Worm (Caenorhabditis elegans) whole organism, L3 larva: Measurements from ENCODE around the gene srg-69.
A peak's percentile ranks its signal among the peaks of the same experiment; 100 is the strongest.
"Not testable (repeated sequence)": the region's sequence is repeated elsewhere in the genome, so short reads cannot be mapped to it uniquely, and the experiment has no call there.

ENCODE experiments used
- R02D3.7 ChIP-seq: fragments of 150-350 bp; optimal IDR thresholded peaks from 2 replicates; lab custom pipeline; 2014; ENCODE audit warnings: missing biosample characterization, missing genetic modification characterization
- ZK546.5 ChIP-seq: sonication (generic microtip); optimal IDR thresholded peaks from 2 replicates; lab custom pipeline; 2017; ENCODE audit warnings: missing biosample characterization, missing genetic modification characterization
- aly-2 ChIP-seq: fragments of 150-350 bp; optimal IDR thresholded peaks from 2 replicates; lab custom pipeline; 2014; ENCODE audit warnings: missing biosample characterization, missing genetic modification characterization
- ceh-16 ChIP-seq: sonication (generic microtip); optimal IDR thresholded peaks from 2 replicates; lab custom pipeline; 2017; ENCODE audit warnings: missing biosample characterization, missing genetic modification characterization
- ceh-28 ChIP-seq: fragments of 150-350 bp; optimal IDR thresholded peaks from 2 replicates; lab custom pipeline; 2014; ENCODE audit warnings: missing biosample characterization, missing genetic modification reagents, missing genetic modification characterization
- ceh-82 ChIP-seq: fragments of 150-350 bp; optimal IDR thresholded peaks from 2 replicates; lab custom pipeline; 2014; ENCODE audit warnings: missing biosample characterization, missing genetic modification characterization
- ceh-9 ChIP-seq: sonication (generic microtip); optimal IDR thresholded peaks from 2 replicates; lab custom pipeline; 2018; ENCODE audit warnings: missing biosample characterization, missing genetic modification characterization
- daf-12 ChIP-seq: fragments of 150-350 bp; optimal IDR thresholded peaks from 2 replicates; lab custom pipeline; 2014; ENCODE audit warnings: missing biosample characterization, missing genetic modification reagents, missing genetic modification characterization
- egl-27 ChIP-seq: sonication (generic microtip); optimal IDR thresholded peaks from 4 replicates; lab custom pipeline; 2017; ENCODE audit warnings: missing biosample characterization, missing genetic modification reagents, missing genetic modification characterization
- egl-5 ChIP-seq: fragments of 150-350 bp; optimal IDR thresholded peaks from 2 replicates; lab custom pipeline; 2017; ENCODE audit warnings: missing biosample characterization, missing genetic modification reagents, missing genetic modification characterization, inconsistent platforms
- elt-2 ChIP-seq: sonication (generic microtip); optimal IDR thresholded peaks from 2 replicates; lab custom pipeline; 2016; ENCODE audit warnings: missing genetic modification reagents, mild to moderate bottlenecking, missing genetic modification characterization, missing compliant biosample characterization
- elt-3 ChIP-seq, 3 experiments: fragments of 150-350 bp in 1 of 3; sonication (generic microtip) in 2 of 3; optimal IDR thresholded peaks; 2 replicates in 2 of 3; 4 replicates in 1 of 3; lab custom pipeline; 2014 to 2017; ENCODE audit warnings: missing biosample characterization in 3 of 3, missing genetic modification characterization in 3 of 3
- eor-1 ChIP-seq, 2 experiments: fragments of 150-350 bp; optimal IDR thresholded peaks; 2 replicates each; lab custom pipeline; 2014 to 2018; ENCODE audit warnings: missing biosample characterization in 2 of 2, missing genetic modification characterization in 2 of 2
- fkh-10 ChIP-seq: sonication (generic microtip); optimal IDR thresholded peaks from 2 replicates; lab custom pipeline; 2017; ENCODE audit warnings: missing biosample characterization, missing genetic modification reagents, missing genetic modification characterization
- fkh-2 ChIP-seq: fragments of 150-350 bp; optimal IDR thresholded peaks from 2 replicates; lab custom pipeline; 2014; ENCODE audit warnings: missing biosample characterization, missing genetic modification reagents, missing genetic modification characterization
- fos-1 ChIP-seq: fragments of 150-350 bp; optimal IDR thresholded peaks from 2 replicates; lab custom pipeline; 2014; ENCODE audit warnings: missing biosample characterization, missing genetic modification characterization
- hmg-11 ChIP-seq: sonication (generic microtip); optimal IDR thresholded peaks from 2 replicates; lab custom pipeline; 2016; ENCODE audit warnings: missing genetic modification characterization, missing compliant biosample characterization
- jun-1 ChIP-seq: fragments of 150-350 bp; optimal IDR thresholded peaks from 2 replicates; lab custom pipeline; 2014; ENCODE audit warnings: missing biosample characterization, missing genetic modification reagents, missing genetic modification characterization
- lin-15B ChIP-seq: fragments of 150-350 bp; optimal IDR thresholded peaks from 2 replicates; lab custom pipeline; 2014; ENCODE audit warnings: missing biosample characterization, missing genetic modification characterization
- lin-39 ChIP-seq: fragments of 150-350 bp; optimal IDR thresholded peaks from 2 replicates; lab custom pipeline; 2018; ENCODE audit warnings: missing biosample characterization, missing genetic modification reagents, missing genetic modification characterization
- lsy-12 ChIP-seq: sonication (generic microtip); optimal IDR thresholded peaks from 2 replicates; lab custom pipeline; 2016; ENCODE audit warnings: mild to moderate bottlenecking, missing genetic modification characterization, missing compliant biosample characterization
- mdl-1 ChIP-seq: fragments of 150-350 bp; optimal IDR thresholded peaks from 2 replicates; lab custom pipeline; 2014; ENCODE audit warnings: missing biosample characterization, missing genetic modification characterization
- mml-1 ChIP-seq: fragments of 150-350 bp; sonication (generic microtip); optimal IDR thresholded peaks from 3 replicates; lab custom pipeline; 2014; ENCODE audit warnings: missing biosample characterization, missing genetic modification characterization
- nfya-1 ChIP-seq: sonication (generic microtip); optimal IDR thresholded peaks from 2 replicates; lab custom pipeline; 2017; ENCODE audit warnings: missing genetic modification characterization, mild to moderate bottlenecking, missing compliant biosample characterization, antibody characterized with exemption, moderate library complexity; ENCODE audit not compliant: insufficient read depth
- nhr-11 ChIP-seq: fragments of 150-350 bp; optimal IDR thresholded peaks from 2 replicates; lab custom pipeline; 2014; ENCODE audit warnings: missing biosample characterization, missing genetic modification characterization
- nhr-12 ChIP-seq: fragments of 150-350 bp; optimal IDR thresholded peaks from 2 replicates; lab custom pipeline; 2014; ENCODE audit warnings: missing biosample characterization, missing genetic modification characterization
- nhr-23 ChIP-seq: fragments of 150-350 bp; optimal IDR thresholded peaks from 2 replicates; lab custom pipeline; 2014; ENCODE audit warnings: missing biosample characterization, missing genetic modification reagents, missing genetic modification characterization
- nhr-237 ChIP-seq: fragments of 150-350 bp; optimal IDR thresholded peaks from 2 replicates; lab custom pipeline; 2014; ENCODE audit warnings: missing biosample characterization, missing genetic modification characterization
- nhr-25 ChIP-seq: sonication (generic microtip); optimal IDR thresholded peaks from 2 replicates; lab custom pipeline; 2017; ENCODE audit warnings: missing biosample characterization, missing genetic modification characterization
- nhr-28 ChIP-seq: fragments of 150-350 bp; optimal IDR thresholded peaks from 2 replicates; lab custom pipeline; 2014; ENCODE audit warnings: missing biosample characterization, missing genetic modification characterization
- nhr-43 ChIP-seq: sonication (generic microtip); optimal IDR thresholded peaks from 2 replicates; lab custom pipeline; 2016; ENCODE audit warnings: mild to moderate bottlenecking, missing genetic modification characterization, missing compliant biosample characterization; ENCODE audit not compliant: poor library complexity, severe bottlenecking
- nhr-67 ChIP-seq: fragments of 150-350 bp; optimal IDR thresholded peaks from 2 replicates; lab custom pipeline; 2014; ENCODE audit warnings: missing biosample characterization, missing genetic modification characterization
- nhr-76 ChIP-seq: fragments of 150-350 bp; sonication (generic microtip); optimal IDR thresholded peaks from 5 replicates; lab custom pipeline; 2014; ENCODE audit warnings: missing biosample characterization, missing genetic modification characterization
- nhr-77 ChIP-seq: fragments of 150-350 bp; optimal IDR thresholded peaks from 2 replicates; lab custom pipeline; 2014; ENCODE audit warnings: missing biosample characterization, missing genetic modification characterization
- pha-4 ChIP-seq: fragments of 150-350 bp; optimal IDR thresholded peaks from 2 replicates; lab custom pipeline; 2014; ENCODE audit warnings: missing biosample characterization, missing genetic modification reagents, missing genetic modification characterization
- pqm-1 ChIP-seq: fragments of 150-350 bp; optimal IDR thresholded peaks from 2 replicates; lab custom pipeline; 2017; ENCODE audit warnings: missing biosample characterization, missing genetic modification characterization, inconsistent platforms
- sea-2 ChIP-seq: fragments of 150-350 bp; sonication (generic microtip); optimal IDR thresholded peaks from 4 replicates; lab custom pipeline; 2014; ENCODE audit warnings: missing biosample characterization, missing genetic modification reagents, missing genetic modification characterization
- skn-1 ChIP-seq: fragments of 150-350 bp; optimal IDR thresholded peaks from 2 replicates; lab custom pipeline; 2014; ENCODE audit warnings: missing biosample characterization, missing genetic modification characterization
- snpc-4 ChIP-seq: fragments of 150-350 bp; optimal IDR thresholded peaks from 2 replicates; lab custom pipeline; 2014; ENCODE audit warnings: missing biosample characterization, missing genetic modification characterization
- unc-62 ChIP-seq: fragments of 150-350 bp; sonication (generic microtip); optimal IDR thresholded peaks from 4 replicates; lab custom pipeline; 2014; ENCODE audit warnings: missing biosample characterization, missing genetic modification reagents, missing genetic modification characterization
- ztf-11 ChIP-seq: fragments of 150-350 bp; optimal IDR thresholded peaks from 2 replicates; lab custom pipeline; 2014; ENCODE audit warnings: missing biosample characterization, missing genetic modification characterization
- ztf-4 ChIP-seq: fragments of 150-350 bp; optimal IDR thresholded peaks from 2 replicates; lab custom pipeline; 2014; ENCODE audit warnings: missing biosample characterization, missing genetic modification characterization

srg-69 gene

DNA sequence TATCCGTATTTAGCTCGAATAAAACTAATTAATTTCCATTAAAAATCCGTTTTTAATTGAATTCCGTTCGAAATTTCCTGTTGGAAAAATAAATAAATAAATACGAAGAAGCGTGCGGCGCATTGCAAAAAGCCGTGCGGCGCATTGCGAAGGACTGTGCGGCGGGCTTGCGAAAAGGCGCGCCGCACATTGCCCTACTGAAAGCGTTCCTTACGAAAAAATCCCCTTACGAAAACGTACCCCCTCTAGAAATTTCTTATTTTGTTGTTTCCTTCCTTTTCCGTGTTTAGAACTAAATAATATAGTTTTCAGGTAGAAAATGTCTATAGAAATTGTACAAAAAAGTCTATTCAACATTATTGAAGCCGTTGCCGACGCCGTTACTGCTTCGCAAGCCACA, 5.1 kb upstream of the srg-69 start, which contains the start of gene F09E5.8:
TSS of gene F09E5.8 (plus strand) at position 313 of the 400 bp plus-strand sequence.
- TF ChIP-seq skn-1, egl-5, pqm-1 (tag; lab: Kevin White, UChicago): not testable (repeated sequence)

DNA sequence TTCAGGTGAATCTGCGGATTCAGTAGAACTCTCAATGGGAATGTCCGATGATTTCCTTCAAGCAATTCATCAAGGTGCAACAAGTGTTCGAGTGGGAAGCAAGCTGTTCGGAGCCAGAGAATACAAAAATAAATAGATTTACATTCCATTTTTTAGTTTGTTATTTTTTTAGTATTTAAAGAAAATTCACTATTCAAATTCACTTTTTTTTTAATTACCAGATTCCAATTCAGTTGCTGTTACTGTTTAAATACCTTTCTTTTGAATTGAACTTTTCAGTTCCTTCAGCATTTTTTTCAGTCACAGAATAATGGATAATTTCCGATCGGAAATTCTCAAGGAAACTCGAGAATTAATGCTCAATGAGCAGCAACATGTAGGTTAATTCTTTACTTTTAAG, 3.7 kb upstream of the srg-69 start, which contains the start of gene F09E5.7:
TSS of gene F09E5.7 (plus strand) at position 301 of the 400 bp plus-strand sequence.
- TF ChIP-seq ztf-4 (tag; lab: Kevin White, UChicago) (no peak), nhr-43 (tag; lab: Kevin White, UChicago) (no peak), nhr-12 (tag; lab: Kevin White, UChicago) (no peak), nhr-77 (tag; lab: Kevin White, UChicago) (no peak), nhr-11 (no peak), aly-2 (no peak)
- TF ChIP-seq, all 47 proteins: peak for 0

DNA sequence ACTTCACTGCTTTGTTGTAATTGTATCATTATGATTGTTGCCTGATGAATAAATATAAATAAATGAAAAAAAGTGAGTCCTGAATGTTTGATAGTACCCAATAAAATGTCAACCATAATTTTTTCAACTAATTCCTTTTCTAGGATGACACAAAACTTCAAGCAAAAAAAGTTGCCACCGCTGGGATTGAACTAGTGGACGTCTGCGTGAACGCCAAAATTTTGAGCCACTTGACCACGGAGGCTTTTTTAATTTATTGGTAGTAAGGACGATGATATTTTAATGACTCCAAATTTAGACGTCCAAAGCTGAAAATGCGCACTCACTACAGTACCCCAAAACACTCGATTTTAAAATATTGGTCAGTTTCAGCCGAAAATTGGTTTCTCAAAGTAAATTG, 1.8 kb upstream of the srg-69 start:
- TF ChIP-seq nhr-25 (tag; lab: Kevin White, UChicago), result no peak
- TF ChIP-seq mdl-1 (tag; lab: Kevin White, UChicago), result no peak
- no peak for TF ChIP-seq nfya-1 (tag; lab: Kevin White, UChicago)
- no peak for TF ChIP-seq ztf-11 (tag; lab: Kevin White, UChicago)
- peak; percentile 70 for TF ChIP-seq nhr-43 (tag; lab: Kevin White, UChicago)
- TF ChIP-seq ceh-16, result no peak
- no peak for TF ChIP-seq ztf-4 (tag; lab: Kevin White, UChicago)
- TF ChIP-seq snpc-4 (tag; lab: Kevin White, UChicago), result no peak
- TF ChIP-seq jun-1, result no peak
- no peak for TF ChIP-seq eor-1 (tag; optimal IDR thresholded peaks at IDR 0.05; lab: Kevin White, UChicago)
- TF ChIP-seq sea-2 (GFP tag; lab: Kevin White, UChicago), result no peak
- TF ChIP-seq nhr-23 (tag; lab: Kevin White, UChicago), result no peak
- peak; percentile 37 for TF ChIP-seq elt-2 (tag; lab: Kevin White, UChicago)
- TF ChIP-seq skn-1 (tag; lab: Kevin White, UChicago), result no peak
- TF ChIP-seq daf-12 (tag; lab: Kevin White, UChicago), result no peak
- TF ChIP-seq elt-3 (tag; optimal IDR thresholded peaks at IDR 0.05; lab: Kevin White, UChicago), result no peak
- no peak for TF ChIP-seq ceh-82 (tag; lab: Kevin White, UChicago)
- no peak for TF ChIP-seq pqm-1 (tag; lab: Kevin White, UChicago)
- no peak for TF ChIP-seq ZK546.5 (tag; lab: Kevin White, UChicago)
- no peak for TF ChIP-seq fos-1 (tag; lab: Kevin White, UChicago)
- peak; percentile 70 for TF ChIP-seq lsy-12 (tag; lab: Kevin White, UChicago)

DNA sequence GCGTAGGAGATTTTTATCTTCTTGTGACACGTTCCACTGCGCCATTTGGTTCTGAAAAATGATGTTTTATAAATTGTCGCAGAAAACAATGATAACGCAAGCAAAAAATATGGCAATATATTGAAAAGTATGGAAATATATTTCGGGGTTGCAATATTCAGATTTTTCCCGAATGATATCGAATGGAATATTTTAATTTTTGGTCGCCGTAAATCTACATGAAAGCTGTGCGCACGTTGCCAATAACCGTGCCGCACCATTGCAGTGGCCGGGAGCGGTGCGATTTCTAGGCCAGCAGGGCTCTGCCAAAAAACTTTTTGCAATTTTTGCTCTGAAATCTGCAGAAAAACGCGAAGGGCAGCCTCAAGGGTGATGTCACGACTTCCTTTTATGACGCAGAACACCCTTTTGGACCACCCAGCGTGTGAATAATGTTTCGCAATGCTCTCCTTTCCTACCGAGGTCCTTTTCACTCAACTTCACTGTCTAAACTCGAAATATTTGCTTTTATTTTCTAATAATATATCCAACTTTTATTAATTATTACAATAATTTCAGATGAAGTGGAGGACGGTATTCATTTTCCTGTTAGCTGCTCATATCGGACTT, 2.8 kb downstream of the srg-69 start, which contains the start of the genes F09E5.11 and bmy-1:
TSS of gene F09E5.11 (minus strand) at position 51 of the 609 bp plus-strand sequence.
TSS of gene bmy-1 (plus strand) at position 559 of the 609 bp plus-strand sequence.
- TF ChIP-seq ztf-11 (tag; lab: Kevin White, UChicago) (no peak), ceh-9 (tag; lab: Kevin White, UChicago) (no peak), nhr-12 (tag; lab: Kevin White, UChicago) (no peak), pha-4 (tag; lab: Kevin White, UChicago) (peak; percentile 75), egl-27 (tag; lab: Kevin White, UChicago) (no peak), nhr-23 (tag; lab: Kevin White, UChicago) (peak; percentile 62), lin-15B (tag; lab: Kevin White, UChicago) (peak; percentile 89), nhr-11 (no peak), ZK546.5 (tag; lab: Kevin White, UChicago) (no peak), lin-39 (tag; lab: Kevin White, UChicago) (peak; percentile 80), R02D3.7 (peak; percentile 98), elt-2 (tag; lab: Kevin White, UChicago) (peak; percentile 85), jun-1 (peak; percentile 35), unc-62 (GFP tag; lab: Kevin White, UChicago) (no peak), lsy-12 (tag; lab: Kevin White, UChicago) (peak; percentile 71), nhr-77 (tag; lab: Kevin White, UChicago) (no peak), ceh-28 (peak; percentile 70), nhr-237 (tag; lab: Kevin White, UChicago) (no peak), fkh-10 (GFP tag; lab: Kevin White, UChicago) (peak; percentile 58), daf-12 (tag; lab: Kevin White, UChicago) (no peak), mml-1 (tag; lab: Kevin White, UChicago) (no peak), pqm-1 (tag; lab: Kevin White, UChicago) (peak; percentile 39), aly-2 (no peak), fkh-2 (tag; lab: Kevin White, UChicago) (no peak), nfya-1 (tag; lab: Kevin White, UChicago) (peak; percentile 79), sea-2 (GFP tag; lab: Kevin White, UChicago) (no peak), nhr-25 (tag; lab: Kevin White, UChicago) (peak; percentile 70), snpc-4 (tag; lab: Kevin White, UChicago) (peak; percentile 81), skn-1 (tag; lab: Kevin White, UChicago) (peak; percentile 40), nhr-76 (no peak), ceh-82 (tag; lab: Kevin White, UChicago) (peak; percentile 78), egl-5 (tag; lab: Kevin White, UChicago) (peak; percentile 51), nhr-28 (no peak), nhr-67 (tag; lab: Kevin White, UChicago) (no peak), hmg-11 (tag; lab: Kevin White, UChicago) (peak; percentile 70), ceh-16 (no peak)
